Fruit fly (Drosophila melanogaster) whole organism, prepupa: ENCODE data around the gene eIF4E1.
A peak's percentile ranks its signal among the peaks of the same experiment; 100 is the strongest.

ENCODE experiments used
- CG34406 ChIP-seq: fragments of 200-800 bp; sonication (Bioruptor generic); optimal IDR thresholded peaks from 3 replicates; lab custom pipeline; 2016; ENCODE audit warnings: missing biosample characterization, missing genetic modification characterization
- CG6792 ChIP-seq: fragments of 200-800 bp; sonication (Bioruptor generic); optimal IDR thresholded peaks from 3 replicates; lab custom pipeline; 2016; ENCODE audit warnings: missing biosample characterization, missing genetic modification characterization
- Hr4 ChIP-seq: fragments of 200-800 bp; sonication (Bioruptor generic); optimal IDR thresholded peaks from 3 replicates; lab custom pipeline; 2016; ENCODE audit warnings: missing biosample characterization, missing genetic modification characterization
- Sox102F ChIP-seq: fragments of 200-800 bp; sonication (Bioruptor generic); optimal IDR thresholded peaks from 2 replicates; lab custom pipeline; 2016; ENCODE audit warnings: missing biosample characterization, mild to moderate bottlenecking, missing genetic modification characterization
- Sox15 ChIP-seq: fragments of 200-800 bp; sonication (Bioruptor generic); optimal IDR thresholded peaks from 3 replicates; lab custom pipeline; 2016; ENCODE audit warnings: missing biosample characterization, missing genetic modification characterization
- achi ChIP-seq: fragments of 200-800 bp; sonication (Bioruptor generic); optimal IDR thresholded peaks from 3 replicates; lab custom pipeline; 2016; ENCODE audit warnings: missing biosample characterization, missing genetic modification characterization
- cyc ChIP-seq: fragments of 200-800 bp; sonication (Bioruptor generic); optimal IDR thresholded peaks from 3 replicates; lab custom pipeline; 2016; ENCODE audit warnings: missing biosample characterization, missing genetic modification characterization
- dsx ChIP-seq: fragments of 200-800 bp; optimal IDR thresholded peaks from 3 replicates; lab custom pipeline; 2019; ENCODE audit warnings: missing biosample characterization, mild to moderate bottlenecking, missing genetic modification characterization, moderate library complexity; ENCODE audit not compliant: poor library complexity, severe bottlenecking
- fd85E ChIP-seq: fragments of 200-800 bp; sonication (Bioruptor generic); optimal IDR thresholded peaks from 3 replicates; lab custom pipeline; 2016; ENCODE audit warnings: missing biosample characterization, missing genetic modification characterization
- lz ChIP-seq: fragments of 200-800 bp; sonication (Bioruptor generic); optimal IDR thresholded peaks from 3 replicates; lab custom pipeline; 2016; ENCODE audit warnings: missing biosample characterization, missing genetic modification characterization
- net ChIP-seq: fragments of 200-800 bp; sonication (Bioruptor generic); optimal IDR thresholded peaks from 3 replicates; lab custom pipeline; 2016; ENCODE audit warnings: missing biosample characterization, missing genetic modification characterization
- ss ChIP-seq, 2 experiments: fragments of 200-800 bp; sonication (Bioruptor generic); optimal IDR thresholded peaks; 2 replicates in 1 of 2; 3 replicates in 1 of 2; lab custom pipeline; 2017 to 2018; ENCODE audit warnings: mild to moderate bottlenecking in 2 of 2, missing biosample characterization in 2 of 2, missing genetic modification characterization in 2 of 2, moderate library complexity in 1 of 2

dm6 chr3L:9377198-9378035, 24.8 kb downstream of the eIF4E1 start, which contains the start of gene Hsp26:
- TF ChIP-seq ss (GFP tag; optimal IDR thresholded peaks at IDR 0.05; lab: Kevin White, UChicago): peak; percentile 60 to 83
- peak; percentile 93 for TF ChIP-seq achi
- TF ChIP-seq net: peak; percentile 96
- TF ChIP-seq Hr4: peak; percentile 96
- peak; percentile 88 for TF ChIP-seq fd85E (GFP tag; lab: Kevin White, UChicago)
- TF ChIP-seq CG6792 (GFP tag; lab: Kevin White, UChicago): peak; percentile 96
- peak; percentile 94 for TF ChIP-seq lz
- TF ChIP-seq Sox15: peak; percentile 79
- TF ChIP-seq CG34406: peak; percentile 92
- peak; percentile 94 for TF ChIP-seq Sox102F (GFP tag; lab: Kevin White, UChicago)
- peak; percentile 89 for TF ChIP-seq cyc (GFP tag; lab: Kevin White, UChicago)
- TF ChIP-seq dsx (GFP tag; lab: Kevin White, UChicago): peak; percentile 82
